Worm (Caenorhabditis elegans) whole organism, mixed stage, embryonic: ENCODE data around the gene cfap-36.

Experiments
- bed-3 ChIP-seq: fragments of 200-800 bp; sonication (Bioruptor generic); optimal IDR thresholded peaks from 3 replicates; lab custom pipeline; 2018; ENCODE audit warnings: mild to moderate bottlenecking, missing genetic modification characterization, moderate library complexity, missing compliant biosample characterization
- ceh-39 ChIP-seq: fragments of 150-350 bp; optimal IDR thresholded peaks from 2 replicates; lab custom pipeline; 2014; ENCODE audit warnings: missing biosample characterization, missing genetic modification characterization
- hlh-1 ChIP-seq: fragments of 150-350 bp; optimal IDR thresholded peaks from 2 replicates; lab custom pipeline; 2014; ENCODE audit warnings: missing biosample characterization, missing genetic modification reagents, missing genetic modification characterization
- mep-1 ChIP-seq: fragments of 150-350 bp; optimal IDR thresholded peaks from 2 replicates; lab custom pipeline; 2017; ENCODE audit warnings: missing biosample characterization, missing genetic modification reagents, missing genetic modification characterization, inconsistent platforms
- mls-2 ChIP-seq: sonication (generic microtip); optimal IDR thresholded peaks from 2 replicates; lab custom pipeline; 2016; ENCODE audit warnings: mild to moderate bottlenecking, missing genetic modification characterization, moderate library complexity, missing compliant biosample characterization
- nhr-12 ChIP-seq: fragments of 150-350 bp; optimal IDR thresholded peaks from 2 replicates; lab custom pipeline; 2014; ENCODE audit warnings: missing biosample characterization, missing genetic modification characterization
- nhr-237 ChIP-seq: fragments of 150-350 bp; optimal IDR thresholded peaks from 2 replicates; lab custom pipeline; 2014; ENCODE audit warnings: missing biosample characterization, missing genetic modification characterization
- nhr-28 ChIP-seq: fragments of 150-350 bp; optimal IDR thresholded peaks from 2 replicates; lab custom pipeline; 2014; ENCODE audit warnings: missing biosample characterization, missing genetic modification characterization
- nhr-76 ChIP-seq: sonication (generic microtip); optimal IDR thresholded peaks from 2 replicates; lab custom pipeline; 2017; ENCODE audit warnings: missing biosample characterization, missing genetic modification characterization
- pha-4 ChIP-seq: fragments of 150-350 bp; optimal IDR thresholded peaks from 2 replicates; lab custom pipeline; 2018; ENCODE audit warnings: missing biosample characterization, missing genetic modification reagents, missing genetic modification characterization
- snpc-4 ChIP-seq: fragments of 150-350 bp; optimal IDR thresholded peaks from 2 replicates; lab custom pipeline; 2014; ENCODE audit warnings: missing biosample characterization, missing genetic modification characterization
- sptf-1 ChIP-seq: sonication (generic microtip); optimal IDR thresholded peaks from 2 replicates; lab custom pipeline; 2017; ENCODE audit warnings: mild to moderate bottlenecking, missing genetic modification characterization, moderate library complexity, missing compliant biosample characterization
- ztf-11 ChIP-seq: fragments of 150-350 bp; optimal IDR thresholded peaks from 2 replicates; lab custom pipeline; 2014; ENCODE audit warnings: missing biosample characterization, missing genetic modification characterization

- no peak for TF ChIP-seq hlh-1 (tag; lab: Kevin White, UChicago)
- no peak for TF ChIP-seq snpc-4 (tag; lab: Kevin White, UChicago)
- no peak for TF ChIP-seq sptf-1 (tag; lab: Kevin White, UChicago)
- TF ChIP-seq nhr-12 (tag; lab: Kevin White, UChicago) = no peak
- TF ChIP-seq nhr-76 (tag; lab: Kevin White, UChicago) = no peak
- TF ChIP-seq ceh-39 (tag; lab: Kevin White, UChicago) = no peak
- TF ChIP-seq pha-4 (tag; lab: Kevin White, UChicago) = no peak
- TF ChIP-seq ztf-11 (tag; lab: Kevin White, UChicago) = no peak
- TF ChIP-seq bed-3 (GFP tag; lab: Kevin White, UChicago) = no peak
- no peak for TF ChIP-seq mls-2 (tag; lab: Kevin White, UChicago)
- TF ChIP-seq mep-1 (tag; lab: Kevin White, UChicago) = no peak
- no peak for TF ChIP-seq nhr-237 (tag; lab: Kevin White, UChicago)
- no peak for TF ChIP-seq nhr-28 (tag; lab: Kevin White, UChicago)
These were observed 34.8 kb upstream of the cfap-36 start for ce11 chrV:206814-207213.
